In genomic region chrIII:8307356-8307755, ce11 we compare ENCODE assay signal across 2 worm cellular contexts.
TF ChIP-seq lines count a peak whose summit lies in the region.

Gene F10E9.7, minus strand, starts transcription at chrIII:8307441.
Gene F10E9.5, plus strand, starts transcription at chrIII:8307592.

TF ChIP-seq in whole organism, L1 larva, 84 proteins besides CTCF, POLR2A, EP300 and RAD21 (continued from another document):
- TF ChIP-seq irx-1 (tag; optimal IDR thresholded peaks at IDR 0.05; lab: Kevin White, UChicago): peak; percentile 98
- TF ChIP-seq ceh-90 (tag; optimal IDR thresholded peaks at IDR 0.05; lab: Kevin White, UChicago): peak; percentile 96
- no peak for TF ChIP-seq alr-1 (tag; optimal IDR thresholded peaks at IDR 0.05; lab: Kevin White, UChicago; ENCODE audit: borderline replicate concordance)
- peak; percentile 93 for TF ChIP-seq efl-3 (GFP tag; optimal IDR thresholded peaks at IDR 0.05; lab: Kevin White, UChicago)
- TF ChIP-seq pqm-1 (tag; optimal IDR thresholded peaks at IDR 0.05; lab: Kevin White, UChicago): no peak
- peak; percentile 39 for TF ChIP-seq fos-1 (tag; optimal IDR thresholded peaks at IDR 0.05; lab: Kevin White, UChicago)
- peak; percentile 43 for TF ChIP-seq jun-1 (tag; optimal IDR thresholded peaks at IDR 0.05; lab: Kevin White, UChicago)
- TF ChIP-seq nhr-28 (tag; optimal IDR thresholded peaks at IDR 0.05; lab: Kevin White, UChicago): no peak
- peak; percentile 91 for TF ChIP-seq skn-1 (tag; optimal IDR thresholded peaks at IDR 0.05; lab: Kevin White, UChicago)
- TF ChIP-seq lin-13 (GFP tag; optimal IDR thresholded peaks at IDR 0.05; lab: Kevin White, UChicago): peak; percentile 79
- TF ChIP-seq mep-1 (tag; optimal IDR thresholded peaks at IDR 0.05; lab: Kevin White, UChicago): peak; percentile 99
- TF ChIP-seq C04F5.9 (tag; optimal IDR thresholded peaks at IDR 0.05; lab: Kevin White, UChicago): peak; percentile 95
- peak; percentile 75 to 90 for TF ChIP-seq efl-1 (optimal IDR thresholded peaks at IDR 0.05; lab: Kevin White, UChicago)
- TF ChIP-seq efl-1 (GFP tag; optimal IDR thresholded peaks at IDR 0.05 in 1 of 2; lab: Kevin White, UChicago): peak; percentile 90 to 98
- peak; percentile 20 for TF ChIP-seq nhr-237 (tag; optimal IDR thresholded peaks at IDR 0.05; lab: Kevin White, UChicago)
- TF ChIP-seq unc-130 (tag; optimal IDR thresholded peaks at IDR 0.05; lab: Kevin White, UChicago): peak; percentile 99
- peak; percentile 97 for TF ChIP-seq dsc-1 (tag; optimal IDR thresholded peaks at IDR 0.05; lab: Kevin White, UChicago)
- peak; percentile 83 for TF ChIP-seq zip-4 (GFP tag; optimal IDR thresholded peaks at IDR 0.05; lab: Kevin White, UChicago)
- TF ChIP-seq nhr-12 (tag; optimal IDR thresholded peaks at IDR 0.05; lab: Kevin White, UChicago): no peak
- peak; percentile 46 for TF ChIP-seq sup-37 (GFP tag; optimal IDR thresholded peaks at IDR 0.05; lab: Kevin White, UChicago)
- TF ChIP-seq rnt-1 (tag; optimal IDR thresholded peaks at IDR 0.05; lab: Kevin White, UChicago): peak; percentile 99
- TF ChIP-seq ceh-63 (GFP tag; optimal IDR thresholded peaks at IDR 0.05; lab: Kevin White, UChicago): peak; percentile 79
- TF ChIP-seq sox-4 (tag; optimal IDR thresholded peaks at IDR 0.05; lab: Kevin White, UChicago): peak; percentile 97
- peak; percentile 86 to 92 (median 87) for TF ChIP-seq ceh-82 (tag; optimal IDR thresholded peaks at IDR 0.05; lab: Kevin White, UChicago)
- TF ChIP-seq zag-1 (tag; optimal IDR thresholded peaks at IDR 0.05; lab: Kevin White, UChicago): no peak
TF ChIP-seq in whole organism, L1 larva: peak in this region for 61.

TF ChIP-seq in whole organism, young adult, 124 proteins besides CTCF, POLR2A, EP300 and RAD21 (continued from another document):
- TF ChIP-seq B0035.1 (tag; optimal IDR thresholded peaks at IDR 0.05; lab: Kevin White, UChicago) (peak; percentile 45), lin-40 (tag; optimal IDR thresholded peaks at IDR 0.05; lab: Kevin White, UChicago) (peak; percentile 74), lsy-27 (tag; optimal IDR thresholded peaks at IDR 0.05; lab: Kevin White, UChicago; ENCODE audit: borderline replicate concordance, insufficient read depth) (no peak), ztf-18 (tag; optimal IDR thresholded peaks at IDR 0.05; lab: Kevin White, UChicago) (peak; percentile 22), mel-28 (tag; optimal IDR thresholded peaks at IDR 0.05; lab: Kevin White, UChicago; ENCODE audit: borderline replicate concordance) (no peak)
